Fruit fly (Drosophila melanogaster): ENCODE measurements around the gene stumps.

Gene stumps

DNA sequence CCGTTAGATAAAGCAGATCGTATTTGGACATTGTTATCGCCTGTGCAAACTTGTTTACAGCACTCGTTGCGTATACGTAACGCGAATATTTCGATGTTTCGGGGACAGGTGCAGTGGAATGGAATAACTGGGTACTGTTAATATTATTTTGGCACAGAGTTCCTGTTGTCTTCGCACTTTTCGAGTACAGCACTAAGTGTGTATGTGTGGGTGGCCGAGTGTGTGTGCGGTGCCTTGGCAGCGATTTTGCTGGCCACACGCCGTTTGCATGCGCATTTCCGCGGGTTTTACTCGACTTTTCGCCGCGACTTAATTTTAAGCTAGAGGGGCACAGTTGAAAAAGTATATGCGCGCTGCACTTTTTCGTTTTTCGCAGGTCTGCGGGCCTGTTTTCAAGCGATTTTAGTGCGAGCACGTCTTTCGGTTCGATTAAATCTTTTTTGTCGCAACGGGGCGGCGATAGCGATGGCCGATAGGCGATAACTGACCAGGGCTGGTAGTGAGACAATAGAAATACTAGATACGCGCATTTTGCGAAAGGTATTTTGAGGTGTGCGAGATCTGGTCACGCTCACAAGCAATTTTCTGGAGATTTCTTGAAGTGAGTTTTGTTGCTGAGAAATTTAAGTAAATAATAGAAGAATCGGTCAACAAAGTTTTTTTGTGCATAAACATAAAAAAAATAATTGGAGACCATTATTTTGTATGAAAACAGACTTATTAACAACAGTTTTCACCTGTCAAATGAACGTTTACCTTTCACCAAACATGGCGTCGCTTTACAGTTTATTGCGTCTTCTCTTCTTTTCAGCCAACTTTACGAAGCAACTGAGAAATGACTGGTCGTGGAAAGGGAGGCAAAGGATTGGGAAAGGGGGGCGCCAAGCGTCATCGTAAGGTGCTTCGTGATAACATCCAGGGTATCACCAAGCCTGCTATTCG is 48.5 kb downstream of the stumps start, which contains the start of the genes put and His4r:
TSS of gene put (minus strand) at position 489 of the 942 bp plus-strand sequence.
TSS of gene His4r (plus strand) at position 541 of the 942 bp plus-strand sequence.
- TF ChIP-seq dsx (GFP tag; optimal IDR thresholded peaks at IDR 0.05; ENCODE audit: poor library complexity, severe bottlenecking): no peak
- no peak for TF ChIP-seq CG16779 (tag; optimal IDR thresholded peaks at IDR 0.05)
- TF ChIP-seq topi (GFP tag; optimal IDR thresholded peaks at IDR 0.05): peak; percentile 33
- TF ChIP-seq cyc (GFP tag; optimal IDR thresholded peaks at IDR 0.05): peak; percentile 13
- peak; percentile 69 for TF ChIP-seq Eip78C (GFP tag)
- TF ChIP-seq Ets96B (tag; optimal IDR thresholded peaks at IDR 0.05): peak; percentile 2
- no peak for TF ChIP-seq OdsH (GFP tag; optimal IDR thresholded peaks at IDR 0.05)
- TF ChIP-seq CG4318 (GFP tag; optimal IDR thresholded peaks at IDR 0.05): no peak
- no peak for TF ChIP-seq CG31627 (GFP tag; optimal IDR thresholded peaks at IDR 0.05)
- TF ChIP-seq CG1621 (tag; optimal IDR thresholded peaks at IDR 0.05): no peak
- 0 out of 3 replicates have a peak, but pooled peaks have one; percentile 21 for TF ChIP-seq eg (GFP tag; IDR thresholded peaks at IDR 0.05)
- TF ChIP-seq Smox (GFP tag; optimal IDR thresholded peaks at IDR 0.05): no peak
- no peak for TF ChIP-seq Ets21C (GFP tag; optimal IDR thresholded peaks at IDR 0.05)
- no peak for TF ChIP-seq Hr38 (GFP tag; optimal IDR thresholded peaks at IDR 0.05)
- peak; percentile 20 for TF ChIP-seq vri (GFP tag; optimal IDR thresholded peaks at IDR 0.05)
- TF ChIP-seq CG32006 (GFP tag; optimal IDR thresholded peaks at IDR 0.05): no peak
- no peak for TF ChIP-seq CG8119 (GFP tag; IDR thresholded peaks at IDR 0.05)
- no peak for TF ChIP-seq dac (GFP tag; optimal IDR thresholded peaks at IDR 0.05)
- TF ChIP-seq Met (GFP tag; optimal IDR thresholded peaks at IDR 0.05): peak; percentile 6
- no peak for TF ChIP-seq CG7368 (GFP tag; optimal IDR thresholded peaks at IDR 0.05)
- peak; percentile 8 for TF ChIP-seq esn (GFP tag; optimal IDR thresholded peaks at IDR 0.05)
- TF ChIP-seq CG6792 (GFP tag; optimal IDR thresholded peaks at IDR 0.05): no peak
- no peak for TF ChIP-seq Blimp-1 (GFP tag; optimal IDR thresholded peaks at IDR 0.05)
- TF ChIP-seq CG9139 (GFP tag; optimal IDR thresholded peaks at IDR 0.05): no peak
- no peak for TF ChIP-seq CG11294 (GFP tag; IDR thresholded peaks at IDR 0.05)
- no peak for TF ChIP-seq Gug (GFP tag; IDR thresholded peaks at IDR 0.05)
- no peak for TF ChIP-seq CG8632 (GFP tag; optimal IDR thresholded peaks at IDR 0.05)
- TF ChIP-seq CG3032 (tag; optimal IDR thresholded peaks at IDR 0.05): peak; percentile 21
- TF ChIP-seq Eip75B (GFP tag; optimal IDR thresholded peaks at IDR 0.05): peak; percentile 39
- TF ChIP-seq Sox102F (GFP tag; optimal IDR thresholded peaks at IDR 0.05): peak; percentile 61
- TF ChIP-seq svp (GFP tag): peak; percentile 44
- no peak for TF ChIP-seq CG6276 (GFP tag; optimal IDR thresholded peaks at IDR 0.05)
- no peak for TF ChIP-seq pdm3 (GFP tag; optimal IDR thresholded peaks at IDR 0.05)
- TF ChIP-seq CG34406 (GFP tag; optimal IDR thresholded peaks at IDR 0.05): no peak
- no peak for TF ChIP-seq CG6808 (GFP tag; optimal IDR thresholded peaks at IDR 0.05)
- TF ChIP-seq Sox15 (GFP tag; optimal IDR thresholded peaks at IDR 0.05): no peak
- TF ChIP-seq spab (GFP tag; optimal IDR thresholded peaks at IDR 0.05): no peak
- TF ChIP-seq net (GFP tag; optimal IDR thresholded peaks at IDR 0.05): no peak
- peak; percentile 16 to 29 for TF ChIP-seq ss (GFP tag; optimal IDR thresholded peaks at IDR 0.05)
- TF ChIP-seq Hr4 (GFP tag; optimal IDR thresholded peaks at IDR 0.05): no peak
- TF ChIP-seq Hr39 (GFP tag; optimal IDR thresholded peaks at IDR 0.05): no peak
- peak; percentile 31 for TF ChIP-seq CG3919 (GFP tag; optimal IDR thresholded peaks at IDR 0.05)
- TF ChIP-seq CG15336 (GFP tag; IDR thresholded peaks at IDR 0.05): 0 out of 2 replicates have a peak, but pooled peaks have one; percentile 34
- no peak for TF ChIP-seq Eip93F (GFP tag; optimal IDR thresholded peaks at IDR 0.05)
- no peak for TF ChIP-seq lz (GFP tag; optimal IDR thresholded peaks at IDR 0.05)
- TF ChIP-seq CG10631 (GFP tag; optimal IDR thresholded peaks at IDR 0.05): no peak
- no peak for TF ChIP-seq salr (GFP tag; optimal IDR thresholded peaks at IDR 0.05)
- no peak for TF ChIP-seq fd85E (GFP tag; optimal IDR thresholded peaks at IDR 0.05)
- no peak for TF ChIP-seq CG10669 (GFP tag; optimal IDR thresholded peaks at IDR 0.05)
- TF ChIP-seq CG11762 (GFP tag; optimal IDR thresholded peaks at IDR 0.05; ENCODE audit: insufficient read depth): no peak

Measured in whole organism, prepupa.